3 fruit fly cellular contexts compared by ENCODE assay signal in the genomic region with DNA sequence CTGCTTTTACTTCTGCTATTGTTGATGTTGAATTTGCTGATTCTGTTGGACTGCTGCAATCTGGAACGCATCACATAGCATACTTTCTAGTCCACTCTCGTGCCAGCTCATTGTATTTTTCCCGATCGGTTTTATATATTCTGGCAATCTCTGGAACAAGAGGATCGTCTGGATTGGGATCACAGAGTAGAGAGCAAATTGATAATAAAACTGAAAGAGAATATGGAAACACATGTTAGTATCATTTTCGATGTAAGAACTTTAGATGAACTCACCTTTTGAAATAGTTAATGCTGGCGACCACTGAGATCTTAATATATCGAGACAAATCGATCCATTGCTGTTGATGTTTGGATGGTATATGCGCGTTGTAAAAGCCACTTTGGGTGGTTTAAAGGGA.
TF ChIP-seq lines count a peak whose summit lies in the region.

No protein-coding gene starts in this region.

- no peak for TF ChIP-seq CTCF in whole organism, embryonic (GFP tag; optimal IDR thresholded peaks at IDR 0.05; lab: Kevin White, UChicago)

TF ChIP-seq in whole organism, embryonic, 481 proteins besides CTCF, POLR2A, EP300 and RAD21:
- TF ChIP-seq Ets65A (GFP tag; lab: Kevin White, UChicago) (peak; percentile 68), crc (GFP tag; optimal IDR thresholded peaks at IDR 0.05; lab: Kevin White, UChicago) (no peak), Lim3 (GFP tag; IDR thresholded peaks at IDR 0.05; lab: Robert Waterston, UW) (no peak), CG14965 (GFP tag; optimal IDR thresholded peaks at IDR 0.05; lab: Kevin White, UChicago; ENCODE audit: borderline replicate concordance) (no peak), CG6813 (GFP tag; optimal IDR thresholded peaks at IDR 0.05; lab: Kevin White, UChicago) (no peak), CG5953 (GFP tag; IDR thresholded peaks at IDR 0.05; lab: Robert Waterston, UW) (no peak)
TF ChIP-seq in whole organism, embryonic: peak in this region for 1.

TF ChIP-seq in whole organism, prepupa, 60 proteins besides CTCF, POLR2A, EP300 and RAD21:
- peak; percentile 92 for TF ChIP-seq svp (GFP tag; lab: Kevin White, UChicago)
- TF ChIP-seq CG8632 (GFP tag; optimal IDR thresholded peaks at IDR 0.05; lab: Kevin White, UChicago) = no peak
- TF ChIP-seq CG16779 (tag; optimal IDR thresholded peaks at IDR 0.05; lab: Kevin White, UChicago) = no peak
- TF ChIP-seq Blimp-1 (GFP tag; optimal IDR thresholded peaks at IDR 0.05; lab: Kevin White, UChicago) = no peak
- no peak for TF ChIP-seq dsx (GFP tag; optimal IDR thresholded peaks at IDR 0.05; lab: Kevin White, UChicago; ENCODE audit: poor library complexity, severe bottlenecking)
- no peak for TF ChIP-seq CG32006 (GFP tag; optimal IDR thresholded peaks at IDR 0.05; lab: Kevin White, UChicago)
- TF ChIP-seq ss (GFP tag; optimal IDR thresholded peaks at IDR 0.05; lab: Kevin White, UChicago) = no peak

TF ChIP-seq in whole organism, wandering third instar larva, 38 proteins besides CTCF, POLR2A, EP300 and RAD21:
- TF ChIP-seq Rel (GFP tag; optimal IDR thresholded peaks at IDR 0.05; lab: Kevin White, UChicago) (no peak), Rel (tag; optimal IDR thresholded peaks at IDR 0.05; lab: Kevin White, UChicago) (peak; percentile 31), usp (GFP tag; optimal IDR thresholded peaks at IDR 0.05; lab: Kevin White, UChicago) (no peak)
